Worm (Caenorhabditis elegans) whole organism, L4/young adult: ENCODE data around the gene F53C3.8.

Experiments
- W03F9.2 ChIP-seq: fragments of 150-350 bp; optimal IDR thresholded peaks from 2 replicates; lab custom pipeline; 2014; ENCODE audit warnings: missing biosample characterization, missing genetic modification characterization
- dao-5 ChIP-seq: sonication (generic microtip); optimal IDR thresholded peaks from 2 replicates; lab custom pipeline; 2016; ENCODE audit warnings: missing genotype, missing genetic modification characterization, moderate library complexity, missing compliant biosample characterization
- him-1 ChIP-seq: sonication (generic microtip); optimal IDR thresholded peaks from 2 replicates; lab custom pipeline; 2016; ENCODE audit warnings: missing genotype, missing genetic modification reagents, missing genetic modification characterization, missing compliant biosample characterization

ce11 chrII:3930478-3931182 lies 39.4 kb downstream of the F53C3.8 start:
- no peak for TF ChIP-seq dao-5 (tag; lab: Kevin White, UChicago)
- TF ChIP-seq him-1 = no peak
- TF ChIP-seq W03F9.2 = peak; percentile 72
